Fruit fly (Drosophila melanogaster): ENCODE data around the gene CG13458.

Gene CG13458

dm6 chr3L:15136659-15137572 lies 23.6 kb downstream of the CG13458 start, which contains the start of gene CG12316 (continued):
- TF ChIP-seq Doc3 (GFP tag; IDR thresholded peaks at IDR 0.05; ENCODE audit: partially characterized antibody) (peak; percentile 87), Max (GFP tag; optimal IDR thresholded peaks at IDR 0.05) (peak; percentile 85), GATAe (GFP tag; conservative IDR thresholded peaks at IDR 0.05) (no peak; the same call in 1 of the 2 replicates), CG7271 (tag; optimal IDR thresholded peaks at IDR 0.05) (peak; percentile 73), Nf-YB (GFP tag; optimal IDR thresholded peaks at IDR 0.05) (peak; percentile 80), CG16779 (GFP tag; IDR thresholded peaks at IDR 0.05) (peak; percentile 62; the same call in 1 of the 2 replicates), CG17802 (tag; optimal IDR thresholded peaks at IDR 0.05) (peak; percentile 77), Xrp1 (GFP tag; IDR thresholded peaks at IDR 0.05) (peak; percentile 93), CG3847 (GFP tag; IDR thresholded peaks at IDR 0.05) (peak; percentile 85), Meics (GFP tag; optimal IDR thresholded peaks at IDR 0.05) (peak; percentile 93), croc (GFP tag; conservative IDR thresholded peaks at IDR 0.05) (peak; percentile 76), Bdp1 (GFP tag; optimal IDR thresholded peaks at IDR 0.05) (peak; percentile 87), Adf1 (GFP tag; IDR thresholded peaks at IDR 0.05) (peak; percentile 57), CG16813 (GFP tag; IDR thresholded peaks at IDR 0.05; ENCODE audit: partially characterized antibody) (peak; percentile 80), stc (GFP tag; IDR thresholded peaks at IDR 0.05) (peak; percentile 89), Taf1 (GFP tag; IDR thresholded peaks at IDR 0.05) (0 out of 2 replicates have a peak, but pooled peaks have one; percentile 22), CG32767 (GFP tag; IDR thresholded peaks at IDR 0.05) (peak; percentile 90; the same call in 1 of the 2 replicates), CG1529 (GFP tag; optimal IDR thresholded peaks at IDR 0.05) (peak; percentile 86), Oli (tag; optimal IDR thresholded peaks at IDR 0.05) (peak; percentile 91), gsb (GFP tag; IDR thresholded peaks at IDR 0.05) (peak; percentile 76), Hmx (GFP tag; optimal IDR thresholded peaks at IDR 0.05) (peak; percentile 82), CG31388 (GFP tag; optimal IDR thresholded peaks at IDR 0.05) (peak; percentile 15), Sry-β (GFP tag; optimal IDR thresholded peaks at IDR 0.05) (peak; percentile 22), CG16815 (GFP tag; optimal IDR thresholded peaks at IDR 0.05) (peak; percentile 85), Rfx (GFP tag; IDR thresholded peaks at IDR 0.05) (peak; percentile 87), MESR4 (GFP tag; optimal IDR thresholded peaks at IDR 0.05) (peak; percentile 70), HmgZ (tag; optimal IDR thresholded peaks at IDR 0.05) (peak; percentile 94), aop (GFP tag; IDR thresholded peaks at IDR 0.05) (0 out of 2 replicates have a peak, but pooled peaks have one; percentile 51), Doc2 (GFP tag; IDR thresholded peaks at IDR 0.05) (no peak; the same call in 1 of the 2 replicates), jigr1 (GFP tag; IDR thresholded peaks at IDR 0.05) (0 out of 3 replicates have a peak, but pooled peaks have one; percentile 54), CG18476 (GFP tag; optimal IDR thresholded peaks at IDR 0.05) (peak; percentile 89), CG12104 (GFP tag; optimal IDR thresholded peaks at IDR 0.05) (peak; percentile 85), Hr39 (optimal IDR thresholded peaks at IDR 0.05) (no peak), Opbp (GFP tag; IDR thresholded peaks at IDR 0.05; ENCODE audit: partially characterized antibody) (peak; percentile 73; the same call in 2 of the 3 replicates), pros (GFP tag; optimal IDR thresholded peaks at IDR 0.05) (peak; percentile 70), cad (GFP tag; optimal IDR thresholded peaks at IDR 0.05) (no peak), B-H1 (GFP tag; IDR thresholded peaks at IDR 0.05) (peak; percentile 50; the same call in 2 of the 3 replicates), CG9932 (GFP tag; IDR thresholded peaks at IDR 0.05) (peak; percentile 81), insv (GFP tag; optimal IDR thresholded peaks at IDR 0.05) (peak; percentile 23 to 70), hb (GFP tag; IDR thresholded peaks at IDR 0.05; ENCODE audit: partially characterized antibody) (no peak; the same call in 2 of the 3 replicates), Ravus (GFP tag; IDR thresholded peaks at IDR 0.05) (peak; percentile 42; the same call in 1 of the 2 replicates), bab2 (GFP tag; optimal IDR thresholded peaks at IDR 0.05) (peak; percentile 90), Dip2 (GFP tag; IDR thresholded peaks at IDR 0.05) (no peak), crp (GFP tag; optimal IDR thresholded peaks at IDR 0.05) (peak in 1 of 2 experiments; percentile 48), eyg (GFP tag; optimal IDR thresholded peaks at IDR 0.05) (peak; percentile 85), peb (GFP tag; IDR thresholded peaks at IDR 0.05) (peak; percentile 71), HLHmδ (GFP tag; optimal IDR thresholded peaks at IDR 0.05) (no peak), Bteb2 (GFP tag; optimal IDR thresholded peaks at IDR 0.05) (peak; percentile 88)

All from whole organism, embryonic.